Worm (Caenorhabditis elegans) whole organism, late embryonic: ENCODE data around the gene T23B5.3.

Experiments
- C38D4.7 ChIP-seq: fragments of 200-800 bp; sonication (Bioruptor generic); optimal IDR thresholded peaks from 2 replicates; lab custom pipeline; 2018; ENCODE audit warnings: mild to moderate bottlenecking, missing genetic modification characterization, moderate library complexity, missing compliant biosample characterization
- F13H6.1 ChIP-seq: sonication (generic microtip); optimal IDR thresholded peaks from 2 replicates; lab custom pipeline; 2016; ENCODE audit warnings: missing genetic modification characterization, missing compliant biosample characterization
- K02D7.2 ChIP-seq: sonication (generic microtip); optimal IDR thresholded peaks from 2 replicates; lab custom pipeline; 2017; ENCODE audit warnings: mild to moderate bottlenecking, missing genetic modification characterization, missing compliant biosample characterization
- T23F11.4 ChIP-seq: fragments of 200-800 bp; sonication (Bioruptor generic); optimal IDR thresholded peaks from 2 replicates; lab custom pipeline; 2018; ENCODE audit warnings: mild to moderate bottlenecking, missing genetic modification characterization, missing compliant biosample characterization
- ceh-19 ChIP-seq: fragments of 200-800 bp; sonication (Bioruptor generic); optimal IDR thresholded peaks from 2 replicates; lab custom pipeline; 2018; ENCODE audit warnings: mild to moderate bottlenecking, missing genetic modification characterization, missing compliant biosample characterization
- ceh-2 ChIP-seq: sonication (generic microtip); optimal IDR thresholded peaks from 2 replicates; lab custom pipeline; 2016; ENCODE audit warnings: missing genotype, missing genetic modification characterization, missing compliant biosample characterization
- ceh-30 ChIP-seq: fragments of 150-350 bp; optimal IDR thresholded peaks from 2 replicates; lab custom pipeline; 2014; ENCODE audit warnings: missing biosample characterization, missing genetic modification characterization
- ceh-31 ChIP-seq: sonication (generic microtip); optimal IDR thresholded peaks from 2 replicates; lab custom pipeline; 2016; ENCODE audit warnings: missing genetic modification characterization, missing compliant biosample characterization
- ceh-34 ChIP-seq: sonication (generic microtip); optimal IDR thresholded peaks from 2 replicates; lab custom pipeline; 2016; ENCODE audit warnings: mild to moderate bottlenecking, missing genetic modification characterization, missing compliant biosample characterization
- ceh-45 ChIP-seq: fragments of 200-800 bp; sonication (Bioruptor generic); IDR thresholded peaks from 2 replicates; pipeline ENCODE4 v1.3.6; 2022; ENCODE audit warnings: missing genetic modification reagents, missing genetic modification characterization, missing compliant biosample characterization
- ceh-48 ChIP-seq: sonication (generic microtip); optimal IDR thresholded peaks from 2 replicates; lab custom pipeline; 2016; ENCODE audit warnings: missing genetic modification characterization, inconsistent platforms, missing compliant biosample characterization
- ceh-6 ChIP-seq: fragments of 200-800 bp; sonication (Bioruptor generic); optimal IDR thresholded peaks from 2 replicates; lab custom pipeline; 2018; ENCODE audit warnings: mild to moderate bottlenecking, missing genetic modification characterization, missing compliant biosample characterization
- ceh-9 ChIP-seq: sonication (generic microtip); optimal IDR thresholded peaks from 2 replicates; lab custom pipeline; 2016; ENCODE audit warnings: mild to moderate bottlenecking, missing genetic modification characterization, inconsistent platforms, missing compliant biosample characterization
- che-1 ChIP-seq: sonication (generic microtip); optimal IDR thresholded peaks from 2 replicates; lab custom pipeline; 2016; ENCODE audit warnings: mild to moderate bottlenecking, missing genetic modification characterization, missing compliant biosample characterization
- dmd-4 ChIP-seq: sonication (generic microtip); optimal IDR thresholded peaks from 2 replicates; lab custom pipeline; 2016; ENCODE audit warnings: borderline replicate concordance, missing genetic modification characterization, missing compliant biosample characterization
- dve-1 ChIP-seq: sonication (generic microtip); optimal IDR thresholded peaks from 2 replicates; lab custom pipeline; 2017; ENCODE audit warnings: antibody characterized with exemption, mild to moderate bottlenecking, missing genetic modification characterization, missing compliant biosample characterization
- elt-2 ChIP-seq: sonication (generic microtip); optimal IDR thresholded peaks from 2 replicates; lab custom pipeline; 2016; ENCODE audit warnings: missing genetic modification reagents, missing genetic modification characterization, missing compliant biosample characterization
- elt-4 ChIP-seq: sonication (generic microtip); optimal IDR thresholded peaks from 2 replicates; lab custom pipeline; 2016; ENCODE audit warnings: missing genetic modification characterization, missing compliant biosample characterization
- ets-4 ChIP-seq: sonication (generic microtip); optimal IDR thresholded peaks from 2 replicates; lab custom pipeline; 2016; ENCODE audit warnings: missing genetic modification characterization, missing compliant biosample characterization
- fax-1 ChIP-seq: sonication (generic microtip); optimal IDR thresholded peaks from 2 replicates; lab custom pipeline; 2016; ENCODE audit warnings: missing genotype, missing genetic modification characterization, missing compliant biosample characterization
- fkh-6 ChIP-seq: sonication (generic microtip); optimal IDR thresholded peaks from 2 replicates; lab custom pipeline; 2016; ENCODE audit warnings: missing genetic modification characterization, missing compliant biosample characterization
- gmeb-2 ChIP-seq: sonication (generic microtip); optimal IDR thresholded peaks from 2 replicates; lab custom pipeline; 2016; ENCODE audit warnings: missing genetic modification characterization, inconsistent platforms, missing compliant biosample characterization
- hlh-13 ChIP-seq: fragments of 200-800 bp; sonication (Bioruptor generic); optimal IDR thresholded peaks from 2 replicates; lab custom pipeline; 2018; ENCODE audit warnings: mild to moderate bottlenecking, missing genetic modification characterization, missing compliant biosample characterization
- hlh-15 ChIP-seq: sonication (generic microtip); optimal IDR thresholded peaks from 2 replicates; lab custom pipeline; 2016; ENCODE audit warnings: missing genetic modification characterization, missing compliant biosample characterization
- hlh-30 ChIP-seq: sonication (generic microtip); optimal IDR thresholded peaks from 2 replicates; lab custom pipeline; 2017; ENCODE audit warnings: antibody characterized with exemption, missing genetic modification characterization, missing compliant biosample characterization; ENCODE audit not compliant: insufficient read depth
- hlh-8 ChIP-seq: sonication (generic microtip); optimal IDR thresholded peaks from 2 replicates; lab custom pipeline; 2016; ENCODE audit warnings: missing genotype, missing genetic modification characterization, missing compliant biosample characterization
- lim-6 ChIP-seq: sonication (generic microtip); optimal IDR thresholded peaks from 2 replicates; lab custom pipeline; 2016; ENCODE audit warnings: missing genetic modification characterization, missing compliant biosample characterization
- lin-11 ChIP-seq: fragments of 200-800 bp; sonication (Bioruptor generic); optimal IDR thresholded peaks from 2 replicates; lab custom pipeline; 2018; ENCODE audit warnings: mild to moderate bottlenecking, missing genetic modification characterization, missing compliant biosample characterization
- madf-2 ChIP-seq: sonication (generic microtip); optimal IDR thresholded peaks from 2 replicates; lab custom pipeline; 2017; ENCODE audit warnings: missing genetic modification characterization, missing compliant biosample characterization
- mec-3 ChIP-seq: sonication (generic microtip); optimal IDR thresholded peaks from 2 replicates; lab custom pipeline; 2016; ENCODE audit warnings: borderline replicate concordance, missing genetic modification characterization, missing compliant biosample characterization
- nhr-11 ChIP-seq: fragments of 150-350 bp; optimal IDR thresholded peaks from 2 replicates; lab custom pipeline; 2014; ENCODE audit warnings: missing biosample characterization, missing genetic modification characterization
- odd-2 ChIP-seq: sonication (generic microtip); optimal IDR thresholded peaks from 2 replicates; lab custom pipeline; 2017; ENCODE audit warnings: antibody characterized with exemption, mild to moderate bottlenecking, missing genetic modification characterization, missing compliant biosample characterization
- pag-3 ChIP-seq: sonication (generic microtip); optimal IDR thresholded peaks from 2 replicates; lab custom pipeline; 2016; ENCODE audit warnings: missing compliant biosample characterization, missing genetic modification characterization, borderline replicate concordance
- pat-9 ChIP-seq: fragments of 200-800 bp; sonication (Bioruptor generic); optimal IDR thresholded peaks from 2 replicates; lab custom pipeline; 2018; ENCODE audit warnings: mild to moderate bottlenecking, missing genetic modification characterization, moderate library complexity, missing compliant biosample characterization
- pha-2 ChIP-seq: sonication (generic microtip); optimal IDR thresholded peaks from 2 replicates; lab custom pipeline; 2017; ENCODE audit warnings: mild to moderate bottlenecking, missing genetic modification characterization, missing compliant biosample characterization
- pha-4 ChIP-seq: fragments of 150-350 bp; optimal IDR thresholded peaks from 2 replicates; lab custom pipeline; 2018; ENCODE audit warnings: missing biosample characterization, missing genetic modification reagents, missing genetic modification characterization
- pqm-1 ChIP-seq: sonication (generic microtip); optimal IDR thresholded peaks from 2 replicates; lab custom pipeline; 2016; ENCODE audit warnings: missing genetic modification characterization, missing compliant biosample characterization
- ref-2 ChIP-seq: sonication (generic microtip); optimal IDR thresholded peaks from 2 replicates; lab custom pipeline; 2016; ENCODE audit warnings: missing genetic modification characterization, missing compliant biosample characterization
- sox-2 ChIP-seq: fragments of 200-800 bp; sonication (Bioruptor generic); IDR thresholded peaks from 2 replicates; pipeline ENCODE4 v1.3.6; 2022; ENCODE audit warnings: missing genetic modification reagents, missing genetic modification characterization, missing compliant biosample characterization
- sox-4 ChIP-seq: sonication (generic microtip); optimal IDR thresholded peaks from 2 replicates; lab custom pipeline; 2017; ENCODE audit warnings: mild to moderate bottlenecking, missing genetic modification characterization, inconsistent platforms, missing compliant biosample characterization
- syd-9 ChIP-seq: sonication (generic microtip); optimal IDR thresholded peaks from 2 replicates; lab custom pipeline; 2016; ENCODE audit warnings: mild to moderate bottlenecking, missing genetic modification characterization, moderate library complexity, missing compliant biosample characterization
- tbx-2 ChIP-seq: sonication (generic microtip); optimal IDR thresholded peaks from 2 replicates; lab custom pipeline; 2016; ENCODE audit warnings: missing genetic modification characterization, missing compliant biosample characterization
- tbx-7 ChIP-seq: sonication (generic microtip); optimal IDR thresholded peaks from 2 replicates; lab custom pipeline; 2016; ENCODE audit warnings: missing genotype, missing genetic modification characterization, missing compliant biosample characterization
- ttx-3 ChIP-seq: sonication (generic microtip); optimal IDR thresholded peaks from 2 replicates; lab custom pipeline; 2016; ENCODE audit warnings: missing genetic modification reagents, missing genetic modification characterization, missing compliant biosample characterization
- unc-55 ChIP-seq: sonication (generic microtip); optimal IDR thresholded peaks from 2 replicates; lab custom pipeline; 2017; ENCODE audit warnings: missing biosample characterization, missing genetic modification reagents, missing genetic modification characterization
- unc-86 ChIP-seq: sonication (generic microtip); optimal IDR thresholded peaks from 2 replicates; lab custom pipeline; 2016; ENCODE audit warnings: missing genetic modification characterization, missing compliant biosample characterization

The T23B5.3 gene

ce11 chrIV:12743680-12744079, 55.2 kb downstream of the T23B5.3 start:
- TF ChIP-seq nhr-11 (tag; lab: Kevin White, UChicago), result no peak
- no peak for TF ChIP-seq lim-6 (tag; lab: Kevin White, UChicago)
- TF ChIP-seq ceh-19 (GFP tag; lab: Kevin White, UChicago), result no peak
- no peak for TF ChIP-seq sox-2 (GFP tag; lab: Robert Waterston, UW)
- TF ChIP-seq ceh-2 (tag; lab: Kevin White, UChicago), result no peak
- TF ChIP-seq ttx-3 (tag; lab: Kevin White, UChicago), result no peak
- TF ChIP-seq ceh-48 (tag; lab: Kevin White, UChicago), result no peak
- no peak for TF ChIP-seq lin-11 (tag; lab: Kevin White, UChicago)

- TF ChIP-seq ttx-3 (tag; lab: Kevin White, UChicago) (no peak), sox-4 (tag; lab: Kevin White, UChicago) (no peak), gmeb-2 (tag; lab: Kevin White, UChicago) (no peak), tbx-7 (no peak), fkh-6 (no peak), lim-6 (tag; lab: Kevin White, UChicago) (no peak), C38D4.7 (GFP tag; lab: Kevin White, UChicago) (no peak), K02D7.2 (no peak), fax-1 (no peak), tbx-2 (tag; lab: Kevin White, UChicago) (no peak), elt-4 (tag; lab: Kevin White, UChicago) (no peak), ceh-30 (tag; lab: Kevin White, UChicago) (no peak), ceh-45 (GFP tag; lab: Robert Waterston, UW) (no peak), hlh-8 (tag; lab: Kevin White, UChicago) (no peak), ceh-9 (tag; lab: Kevin White, UChicago) (no peak), lin-11 (tag; lab: Kevin White, UChicago) (no peak), ets-4 (tag; lab: Kevin White, UChicago) (no peak)
Measured at ce11 chrIV:12744713-12745112, 56.2 kb downstream of the T23B5.3 start, which contains the start of gene C36H8.1. TSS of gene C36H8.1 (minus strand) at chrIV:12744813.

ce11 chrIV:12746284-12746683, 57.8 kb downstream of the T23B5.3 start, which contains the start of gene inx-6:
TSS of gene inx-6 (plus strand) at chrIV:12746584.
- TF ChIP-seq pag-3 (tag; lab: Kevin White, UChicago) (no peak), dve-1 (tag; lab: Kevin White, UChicago) (no peak), lim-6 (tag; lab: Kevin White, UChicago) (no peak), F13H6.1 (tag; lab: Kevin White, UChicago) (no peak), sox-4 (tag; lab: Kevin White, UChicago) (no peak), pat-9 (no peak), syd-9 (tag; lab: Kevin White, UChicago) (no peak), elt-4 (tag; lab: Kevin White, UChicago) (no peak), ceh-31 (no peak), K02D7.2 (no peak), nhr-11 (tag; lab: Kevin White, UChicago) (no peak), pqm-1 (no peak), T23F11.4 (GFP tag; lab: Kevin White, UChicago) (no peak), hlh-30 (tag; lab: Kevin White, UChicago) (no peak), che-1 (tag; lab: Kevin White, UChicago) (no peak), ceh-6 (GFP tag; lab: Kevin White, UChicago) (no peak), ceh-19 (GFP tag; lab: Kevin White, UChicago) (no peak)

- no peak for TF ChIP-seq ref-2
- no peak for TF ChIP-seq ceh-19 (GFP tag; lab: Kevin White, UChicago)
- no peak for TF ChIP-seq unc-55
- TF ChIP-seq ceh-9 (tag; lab: Kevin White, UChicago), result no peak
- TF ChIP-seq tbx-7, result no peak
- no peak for TF ChIP-seq mec-3 (tag; lab: Kevin White, UChicago)
- TF ChIP-seq pha-2 (tag; lab: Kevin White, UChicago), result no peak
- no peak for TF ChIP-seq ceh-34
- TF ChIP-seq hlh-15 (tag; lab: Kevin White, UChicago), result no peak
- no peak for TF ChIP-seq elt-4 (tag; lab: Kevin White, UChicago)
- TF ChIP-seq madf-2, result no peak
- TF ChIP-seq dve-1 (tag; lab: Kevin White, UChicago), result no peak
- TF ChIP-seq elt-2 (tag; lab: Kevin White, UChicago), result no peak
- TF ChIP-seq pha-4, result no peak
- no peak for TF ChIP-seq dmd-4 (tag; lab: Kevin White, UChicago)
- TF ChIP-seq odd-2 (tag; lab: Kevin White, UChicago), result no peak
- no peak for TF ChIP-seq ceh-45 (GFP tag; lab: Robert Waterston, UW)
- no peak for TF ChIP-seq unc-86 (tag; lab: Kevin White, UChicago)
- no peak for TF ChIP-seq hlh-13
Measured at ce11 chrIV:12748760-12749159, 60.3 kb downstream of the T23B5.3 start.
